Worm (Caenorhabditis elegans) whole organism, L4/young adult: ENCODE results near the gene nhr-70.

Experiments used
- W03F9.2 ChIP-seq: fragments of 150-350 bp; optimal IDR thresholded peaks from 2 replicates; lab custom pipeline; 2014; ENCODE audit warnings: missing biosample characterization, missing genetic modification characterization
- him-1 ChIP-seq: sonication (generic microtip); optimal IDR thresholded peaks from 2 replicates; lab custom pipeline; 2016; ENCODE audit warnings: missing genotype, missing genetic modification reagents, missing genetic modification characterization, missing compliant biosample characterization

ce11 chrV:18585102-18585501 is 31.3 kb upstream of the nhr-70 start:
- no peak for TF ChIP-seq him-1 (tag; lab: Kevin White, UChicago)
- TF ChIP-seq W03F9.2 (tag; lab: Kevin White, UChicago) = no peak
